Fruit fly (Drosophila melanogaster) whole organism, wandering third instar larva: ENCODE data around the gene CG12194.

ENCODE experiments used
- Abd-B ChIP-seq: fragments of >200 bp; optimal IDR thresholded peaks from 2 replicates; lab custom pipeline; 2017; ENCODE audit warnings: missing biosample characterization, missing genetic modification characterization
- CG32264 ChIP-seq: fragments of 200-800 bp; sonication (Bioruptor generic); optimal IDR thresholded peaks from 2 replicates; lab custom pipeline; 2016; ENCODE audit warnings: missing biosample characterization, missing genetic modification characterization
- CG9705 ChIP-seq: fragments of 200-800 bp; sonication (Bioruptor generic); optimal IDR thresholded peaks from 2 replicates; lab custom pipeline; 2018; ENCODE audit warnings: missing biosample characterization, mild to moderate bottlenecking, missing genetic modification characterization
- Dfd ChIP-seq: fragments of >200 bp; optimal IDR thresholded peaks from 2 replicates; lab custom pipeline; 2017; ENCODE audit warnings: missing biosample characterization, missing genetic modification characterization
- Dif ChIP-seq: fragments of 200-275, 200-300 bp; sonication (Bioruptor generic); optimal IDR thresholded peaks from 2 replicates; lab custom pipeline; 2018; ENCODE audit warnings: missing biosample characterization, missing genetic modification characterization; ENCODE audit not compliant: partially characterized antibody
- GATAd ChIP-seq: sonication (Bioruptor generic); optimal IDR thresholded peaks from 2 replicates; lab custom pipeline; 2016; ENCODE audit warnings: missing biosample characterization, missing genetic modification characterization
- HLH106 ChIP-seq: fragments of 200-800 bp; optimal IDR thresholded peaks from 3 replicates; lab custom pipeline; 2019; ENCODE audit warnings: missing biosample characterization, mild to moderate bottlenecking, missing genetic modification characterization, moderate library complexity
- Hnf4 ChIP-seq: fragments of 200-800 bp; sonication (Bioruptor generic); optimal IDR thresholded peaks from 2 replicates; lab custom pipeline; 2016; ENCODE audit warnings: missing biosample characterization, mild to moderate bottlenecking, missing genetic modification characterization
- Hr78 ChIP-seq: fragments of >200 bp; optimal IDR thresholded peaks from 2 replicates; lab custom pipeline; 2017; ENCODE audit warnings: missing biosample characterization, missing genetic modification characterization
- Hr83 ChIP-seq: fragments of 200-300 bp; sonication (Bioruptor generic); optimal IDR thresholded peaks from 2 replicates; lab custom pipeline; 2016; ENCODE audit warnings: missing biosample characterization, mild to moderate bottlenecking, missing genetic modification characterization, moderate library complexity; ENCODE audit not compliant: poor library complexity, severe bottlenecking
- Jra ChIP-seq: sonication (Bioruptor generic); optimal IDR thresholded peaks from 2 replicates; lab custom pipeline; 2016; ENCODE audit warnings: missing biosample characterization, missing genetic modification characterization
- Myc ChIP-seq: fragments of >200 bp; optimal IDR thresholded peaks from 2 replicates; lab custom pipeline; 2017
- N ChIP-seq: fragments of >200 bp; optimal IDR thresholded peaks from 2 replicates; lab custom pipeline; 2018; ENCODE audit warnings: missing biosample characterization, missing external identifiers, missing genetic modification characterization
- OdsH ChIP-seq: fragments of 200-800 bp; sonication (Bioruptor generic); optimal IDR thresholded peaks from 2 replicates; lab custom pipeline; 2016; ENCODE audit warnings: missing biosample characterization, mild to moderate bottlenecking, missing genetic modification characterization
- Rel ChIP-seq, 2 experiments: fragments of 200-800 bp; sonication (Bioruptor generic) in 1 of 2; optimal IDR thresholded peaks; 2 replicates in 1 of 2; 3 replicates in 1 of 2; lab custom pipeline; 2016 to 2019; ENCODE audit warnings: mild to moderate bottlenecking in 2 of 2, missing biosample characterization in 2 of 2, missing genetic modification characterization in 2 of 2, moderate library complexity in 1 of 2
- Sp1 ChIP-seq: fragments of 200-800 bp; sonication (Bioruptor generic); optimal IDR thresholded peaks from 3 replicates; lab custom pipeline; 2019; ENCODE audit warnings: missing biosample characterization, mild to moderate bottlenecking, missing genetic modification characterization, moderate library complexity
- Vsx2 ChIP-seq: fragments of 200-300, 225-300 bp; sonication (Bioruptor generic); optimal IDR thresholded peaks from 2 replicates; lab custom pipeline; 2018; ENCODE audit warnings: missing biosample characterization, missing genetic modification characterization; ENCODE audit not compliant: partially characterized antibody
- br ChIP-seq: fragments of 200-800 bp; sonication (Bioruptor generic); optimal IDR thresholded peaks from 2 replicates; lab custom pipeline; 2016; ENCODE audit warnings: missing biosample characterization, missing genetic modification characterization
- brk ChIP-seq: fragments of 200-800 bp; sonication (Bioruptor generic); optimal IDR thresholded peaks from 2 replicates; lab custom pipeline; 2016; ENCODE audit warnings: missing biosample characterization, mild to moderate bottlenecking, missing genetic modification characterization
- dmrt93B ChIP-seq: fragments of 200-800 bp; sonication (Bioruptor generic); optimal IDR thresholded peaks from 2 replicates; lab custom pipeline; 2018; ENCODE audit warnings: missing biosample characterization, mild to moderate bottlenecking, missing genetic modification characterization
- dsf ChIP-seq: sonication (Bioruptor generic); optimal IDR thresholded peaks from 2 replicates; lab custom pipeline; 2016; ENCODE audit warnings: missing biosample characterization, missing genetic modification characterization, borderline replicate concordance
- ey ChIP-seq: fragments of 200-800 bp; sonication (Bioruptor generic); optimal IDR thresholded peaks from 2 replicates; lab custom pipeline; 2016; ENCODE audit warnings: missing biosample characterization, missing genetic modification characterization
- foxo ChIP-seq, 2 experiments: fragments of 200-800 bp; sonication (Bioruptor generic); optimal IDR thresholded peaks; 2 replicates in 1 of 2; 3 replicates in 1 of 2; lab custom pipeline; 2016 to 2017; ENCODE audit warnings: missing biosample characterization in 2 of 2, missing genetic modification characterization in 2 of 2
- fru ChIP-seq: fragments of 200-800 bp; sonication (Bioruptor generic); optimal IDR thresholded peaks from 3 replicates; lab custom pipeline; 2016; ENCODE audit warnings: missing biosample characterization, mild to moderate bottlenecking, missing genetic modification characterization
- h ChIP-seq: fragments of 200-800 bp; sonication (Bioruptor generic); optimal IDR thresholded peaks from 3 replicates; lab custom pipeline; 2016; ENCODE audit warnings: missing biosample characterization, mild to moderate bottlenecking, missing genetic modification characterization
- jim ChIP-seq: fragments of 175-275, 200-325 bp; sonication (Bioruptor generic); optimal IDR thresholded peaks from 2 replicates; lab custom pipeline; 2016; ENCODE audit warnings: missing biosample characterization, mild to moderate bottlenecking, missing genetic modification characterization
- lola ChIP-seq: fragments of >200 bp; optimal IDR thresholded peaks from 2 replicates; lab custom pipeline; 2017; ENCODE audit warnings: missing biosample characterization, missing genetic modification characterization
- psq ChIP-seq: fragments of 200-800 bp; sonication (Bioruptor generic); optimal IDR thresholded peaks from 3 replicates; lab custom pipeline; 2017; ENCODE audit warnings: missing biosample characterization, mild to moderate bottlenecking, missing genetic modification characterization, moderate library complexity
- rgr ChIP-seq: fragments of 200-800 bp; sonication (Bioruptor generic); optimal IDR thresholded peaks from 3 replicates; lab custom pipeline; 2016; ENCODE audit warnings: missing biosample characterization, mild to moderate bottlenecking, missing genetic modification characterization
- sage ChIP-seq: fragments of 200-800 bp; sonication (Bioruptor generic); optimal IDR thresholded peaks from 2 replicates; lab custom pipeline; 2016; ENCODE audit warnings: missing biosample characterization, mild to moderate bottlenecking, missing genetic modification characterization
- sv ChIP-seq: fragments of 200-800 bp; sonication (Bioruptor generic); optimal IDR thresholded peaks from 3 replicates; lab custom pipeline; 2016; ENCODE audit warnings: missing biosample characterization, missing genetic modification characterization
- tai ChIP-seq: sonication (Bioruptor generic); optimal IDR thresholded peaks from 2 replicates; lab custom pipeline; 2016; ENCODE audit warnings: missing biosample characterization, missing genetic modification characterization

Gene CG12194

DNA sequence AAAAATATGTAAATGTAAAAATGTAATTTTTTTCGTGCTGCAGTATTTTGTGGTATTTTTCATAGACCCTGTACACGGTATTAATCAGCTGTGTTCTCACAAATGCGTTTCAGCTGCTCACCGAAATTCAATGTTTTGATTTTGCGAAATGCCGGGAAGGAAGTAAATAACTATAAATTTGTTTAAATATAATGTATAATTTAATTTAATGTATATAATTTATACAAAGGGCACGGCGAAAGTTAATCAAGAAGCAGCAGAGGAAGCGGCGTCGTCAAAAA lies 43.7 kb upstream of the CG12194 start, which contains the start of gene CG3294:
Gene CG3294 (plus strand): TSS at position 26 of the 281 bp plus-strand sequence.
- TF ChIP-seq foxo (GFP tag; optimal IDR thresholded peaks at IDR 0.05; lab: Kevin White, UChicago) (no peak), Rel (GFP tag; optimal IDR thresholded peaks at IDR 0.05; lab: Kevin White, UChicago) (no peak), Rel (tag; optimal IDR thresholded peaks at IDR 0.05; lab: Kevin White, UChicago) (no peak)

DNA sequence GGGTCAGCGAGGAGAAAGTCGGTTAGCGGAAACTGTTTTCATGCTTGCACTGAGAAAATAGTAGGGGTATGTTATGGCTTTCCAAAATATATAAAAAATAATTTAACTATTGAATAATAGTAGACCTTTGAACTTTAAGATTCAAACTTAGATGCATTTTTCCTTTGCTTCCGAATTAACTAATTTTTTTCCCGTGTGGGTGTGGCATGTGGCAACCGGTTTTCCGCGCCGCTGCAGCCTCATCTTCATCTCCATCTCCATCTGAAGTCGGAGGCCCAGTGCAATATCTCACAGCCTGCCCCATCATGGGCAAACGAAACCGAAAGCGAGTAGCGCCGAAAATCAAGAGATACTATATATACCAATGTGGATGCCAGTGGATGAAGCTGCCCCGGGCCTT lies 40.5 kb upstream of the CG12194 start:
- TF ChIP-seq foxo (GFP tag; optimal IDR thresholded peaks at IDR 0.05; lab: Kevin White, UChicago) (peak in 1 of 2 experiments; percentile 44), HLH106 (tag; lab: Kevin White, UChicago) (peak; percentile 80), Vsx2 (no peak), Jra (GFP tag; lab: Kevin White, UChicago) (no peak), dmrt93B (GFP tag; lab: Kevin White, UChicago) (peak; percentile 59), OdsH (peak; percentile 1), jim (no peak), br (GFP tag; lab: Kevin White, UChicago) (peak; percentile 25), GATAd (GFP tag; lab: Kevin White, UChicago) (no peak), fru (GFP tag; lab: Kevin White, UChicago) (peak; percentile 51)

DNA sequence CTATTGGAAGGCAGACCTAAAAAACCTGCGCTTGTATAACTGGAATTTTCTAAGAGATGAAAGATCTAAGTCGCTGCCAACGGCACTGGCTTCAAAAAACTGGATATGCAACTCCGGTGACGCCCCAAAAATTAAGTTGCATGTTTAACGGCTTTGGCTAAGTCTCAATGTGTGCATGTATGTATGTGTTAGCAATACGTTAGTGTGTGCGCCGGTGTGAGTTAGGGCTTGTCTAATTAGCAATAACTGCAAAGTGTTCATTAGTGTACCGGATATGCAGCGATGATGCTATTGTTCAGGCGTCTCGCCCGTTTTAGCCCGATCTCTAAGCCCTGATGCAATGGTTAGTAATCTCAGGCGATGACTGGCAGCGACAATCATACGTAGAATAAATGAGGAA lies 39.3 kb upstream of the CG12194 start:
- no peak for TF ChIP-seq Hnf4 (GFP tag; lab: Kevin White, UChicago)
- no peak for TF ChIP-seq h (GFP tag; lab: Kevin White, UChicago)
- TF ChIP-seq ey (GFP tag; lab: Kevin White, UChicago), result no peak
- TF ChIP-seq psq (GFP tag; lab: Kevin White, UChicago), result no peak
- no peak for TF ChIP-seq sage (GFP tag; lab: Kevin White, UChicago)
- no peak for TF ChIP-seq jim

DNA sequence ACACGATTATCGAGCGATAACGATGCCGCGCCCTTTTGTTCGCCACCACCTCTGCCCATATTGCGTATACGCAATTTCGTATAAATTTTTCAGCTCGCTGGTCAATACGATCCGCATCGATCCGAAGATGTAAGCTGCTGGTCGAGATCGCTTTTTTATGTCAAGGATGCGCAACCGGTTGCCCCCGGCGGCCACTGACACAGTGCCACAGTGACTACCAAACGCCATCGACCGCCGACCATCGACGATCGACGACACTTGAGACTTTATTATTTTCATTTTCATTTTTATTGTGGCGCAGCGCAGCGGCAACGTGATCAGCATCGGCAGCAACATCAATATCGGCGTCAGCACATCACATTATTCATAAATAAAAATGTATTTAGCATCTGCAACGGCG lies 38.1 kb upstream of the CG12194 start:
- TF ChIP-seq Dif (GFP tag; lab: Kevin White, UChicago), result no peak
- no peak for TF ChIP-seq dsf (GFP tag; lab: Kevin White, UChicago)
- no peak for TF ChIP-seq h (GFP tag; lab: Kevin White, UChicago)
- no peak for TF ChIP-seq Myc (lab: Kevin White, UChicago)
- TF ChIP-seq lola (GFP tag; lab: Kevin White, UChicago), result no peak
- TF ChIP-seq dmrt93B (GFP tag; lab: Kevin White, UChicago), result no peak
- no peak for TF ChIP-seq brk (GFP tag; lab: Kevin White, UChicago)
- TF ChIP-seq CG32264, result no peak
- no peak for TF ChIP-seq tai (GFP tag; lab: Kevin White, UChicago)
- no peak for TF ChIP-seq fru (GFP tag; lab: Kevin White, UChicago)
- TF ChIP-seq sv (GFP tag; lab: Kevin White, UChicago), result no peak
- TF ChIP-seq psq (GFP tag; lab: Kevin White, UChicago), result no peak
- TF ChIP-seq HLH106 (tag; lab: Kevin White, UChicago), result no peak
- TF ChIP-seq Sp1 (GFP tag; lab: Kevin White, UChicago), result no peak
- TF ChIP-seq Hr83, result no peak
- TF ChIP-seq Vsx2, result no peak

dm6 chr2L:4801705-4802216 lies 36.4 kb upstream of the CG12194 start, which contains the start of gene slf:
Gene slf, minus strand, starts transcription at chr2L:4801923.
- TF ChIP-seq psq (GFP tag; lab: Kevin White, UChicago) (no peak), tai (GFP tag; lab: Kevin White, UChicago) (no peak), h (GFP tag; lab: Kevin White, UChicago) (no peak), lola (GFP tag; lab: Kevin White, UChicago) (no peak)
- TF ChIP-seq, all 38 proteins: peak for 0

DNA sequence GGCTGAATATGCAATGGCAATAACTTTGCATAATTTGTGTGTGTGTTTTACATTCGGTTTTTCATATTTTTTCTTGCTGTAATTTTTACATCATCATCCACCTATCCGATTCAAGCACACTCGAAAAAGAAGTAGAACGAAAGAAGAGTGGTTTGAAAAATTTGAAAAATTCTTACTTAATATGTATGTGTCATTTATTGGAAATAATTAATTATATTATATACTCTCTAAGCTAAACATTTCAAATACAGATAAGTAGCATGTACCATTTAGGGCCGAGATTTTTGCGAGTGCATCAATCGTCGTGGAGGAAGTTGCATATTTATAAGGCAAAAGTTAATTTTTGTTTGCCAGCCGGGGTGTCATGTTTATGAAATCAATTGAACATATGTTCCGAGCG lies 32.0 kb upstream of the CG12194 start:
- no peak for TF ChIP-seq br (GFP tag; lab: Kevin White, UChicago)
- TF ChIP-seq Hr78 (GFP tag; lab: Kevin White, UChicago), result no peak
- TF ChIP-seq N (GFP tag; lab: Kevin White, UChicago), result no peak
- TF ChIP-seq sage (GFP tag; lab: Kevin White, UChicago), result no peak
- TF ChIP-seq Abd-B, result no peak
- no peak for TF ChIP-seq CG9705 (GFP tag; lab: Kevin White, UChicago)
- TF ChIP-seq Hr83, result no peak
- no peak for TF ChIP-seq dsf (GFP tag; lab: Kevin White, UChicago)
- no peak for TF ChIP-seq psq (GFP tag; lab: Kevin White, UChicago)
- TF ChIP-seq ey (GFP tag; lab: Kevin White, UChicago), result no peak
- TF ChIP-seq Dfd (GFP tag; lab: Kevin White, UChicago), result no peak
- no peak for TF ChIP-seq rgr (GFP tag; lab: Kevin White, UChicago)
- TF ChIP-seq Jra (GFP tag; lab: Kevin White, UChicago), result no peak
